Worm (Caenorhabditis elegans) whole organism, midembryonic: ENCODE results near the gene spp-9.

Source experiments
- cog-1 ChIP-seq: sonication (generic microtip); optimal IDR thresholded peaks from 2 replicates; lab custom pipeline; 2016; ENCODE audit warnings: missing genetic modification characterization, missing compliant biosample characterization
- med-1 ChIP-seq: sonication (generic microtip); optimal IDR thresholded peaks from 2 replicates; lab custom pipeline; 2017; ENCODE audit warnings: missing genetic modification characterization, mild to moderate bottlenecking, missing compliant biosample characterization, antibody characterized with exemption, missing genetic modification reagents; ENCODE audit not compliant: insufficient read depth
- ref-1 ChIP-seq: fragments of 200-800 bp; sonication (Bioruptor generic); conservative IDR thresholded peaks from 2 replicates; pipeline ENCODE4 v1.3.6; 2022; ENCODE audit warnings: missing genetic modification reagents, missing genetic modification characterization, missing compliant biosample characterization
- tab-1 ChIP-seq: fragments of 200-800 bp; sonication (Bioruptor generic); IDR thresholded peaks from 2 replicates; pipeline ENCODE4 v1.3.6; 2022; ENCODE audit warnings: missing genetic modification characterization, missing compliant biosample characterization

DNA sequence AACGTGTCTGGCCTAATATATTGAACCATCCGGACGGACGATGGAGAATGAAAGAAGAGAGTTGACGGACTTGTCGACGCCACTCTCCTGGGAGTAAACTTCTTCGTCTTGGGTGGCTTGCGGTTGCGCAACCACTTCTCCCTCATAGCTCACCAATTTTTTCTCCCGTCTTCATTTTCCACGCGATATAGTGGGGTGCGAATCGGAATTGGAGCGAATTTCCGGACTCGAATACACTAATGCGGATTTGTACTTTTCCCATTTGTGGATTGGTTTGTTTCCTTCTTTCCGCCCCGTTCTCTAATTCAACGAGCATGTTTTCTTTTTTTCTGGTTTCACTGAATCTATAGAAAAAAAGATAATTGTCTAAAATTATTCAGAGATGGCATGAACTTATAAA is 11.8 kb upstream of the spp-9 start:
- no peak for TF ChIP-seq ref-1 (GFP tag; lab: Robert Waterston, UW)
- TF ChIP-seq med-1 (GFP tag; lab: Kevin White, UChicago), result no peak
- TF ChIP-seq tab-1, result no peak
- no peak for TF ChIP-seq cog-1 (tag; lab: Kevin White, UChicago)
